Fruit fly (Drosophila melanogaster) whole organism, embryonic: ENCODE measurements around the gene Mtch.

Source experiments
- Adf1 ChIP-seq: fragments of 200-800 bp; sonication (Bioruptor generic); IDR thresholded peaks from 2 replicates; pipeline ENCODE4 v1.3.6; 2022; ENCODE audit warnings: missing biosample characterization, missing genetic modification characterization
- Aef1 ChIP-seq: fragments of 200-800 bp; sonication (Bioruptor generic); IDR thresholded peaks from 3 replicates; pipeline ENCODE4 v1.3.6; 2022; ENCODE audit warnings: missing biosample characterization, missing genetic modification characterization
- CG12104 ChIP-seq: fragments of 200-800 bp; sonication (Bioruptor generic); optimal IDR thresholded peaks from 3 replicates; lab custom pipeline; 2016; ENCODE audit warnings: missing biosample characterization, missing genetic modification characterization
- CG12391 ChIP-seq: fragments of 200-800 bp; sonication (Bioruptor generic); optimal IDR thresholded peaks from 3 replicates; lab custom pipeline; 2018; ENCODE audit warnings: missing biosample characterization, mild to moderate bottlenecking, missing genetic modification characterization, moderate library complexity
- CG13287 ChIP-seq: fragments of 200-800 bp; sonication (Bioruptor generic); IDR thresholded peaks from 2 replicates; pipeline ENCODE4 v1.3.6; 2022; ENCODE audit warnings: missing biosample characterization, missing genetic modification characterization; ENCODE audit not compliant: partially characterized antibody
- CG13894 ChIP-seq: fragments of 200-800 bp; sonication (Bioruptor generic); optimal IDR thresholded peaks from 3 replicates; lab custom pipeline; 2018; ENCODE audit warnings: missing biosample characterization, mild to moderate bottlenecking, missing genetic modification characterization, moderate library complexity
- CG14710 ChIP-seq: fragments of 200-800 bp; sonication (Bioruptor generic); optimal IDR thresholded peaks from 3 replicates; lab custom pipeline; 2019; ENCODE audit warnings: missing biosample characterization, mild to moderate bottlenecking, missing genetic modification characterization, moderate library complexity
- CG1529 ChIP-seq: fragments of 200-800 bp; sonication (Bioruptor generic); optimal IDR thresholded peaks from 3 replicates; lab custom pipeline; 2018; ENCODE audit warnings: missing biosample characterization, missing genetic modification characterization
- CG17829 ChIP-seq: fragments of 200-800 bp; optimal IDR thresholded peaks from 2 replicates; lab custom pipeline; 2019; ENCODE audit warnings: missing biosample characterization, mild to moderate bottlenecking, missing genetic modification characterization, moderate library complexity
- CG34376 ChIP-seq: fragments of 200-800 bp; sonication (Bioruptor generic); optimal IDR thresholded peaks from 2 replicates; lab custom pipeline; 2018; ENCODE audit warnings: missing biosample characterization, mild to moderate bottlenecking, missing genetic modification characterization
- CG6654 ChIP-seq: fragments of 200-800 bp; sonication (Bioruptor generic); optimal IDR thresholded peaks from 2 replicates; lab custom pipeline; 2017; ENCODE audit warnings: missing biosample characterization, mild to moderate bottlenecking, missing genetic modification characterization
- CG8290 ChIP-seq, 3 experiments: fragments of 200-800 bp; sonication (Bioruptor generic); optimal IDR thresholded peaks; 2 replicates each; lab custom pipeline; 2016 to 2019; ENCODE audit warnings: missing biosample characterization in 3 of 3, missing genetic modification characterization in 3 of 3, mild to moderate bottlenecking in 2 of 3, moderate library complexity in 1 of 3
- Deaf1 ChIP-seq: fragments of 200-800 bp; optimal IDR thresholded peaks from 3 replicates; lab custom pipeline; 2019; ENCODE audit warnings: missing biosample characterization, mild to moderate bottlenecking, missing genetic modification characterization, moderate library complexity
- Dp ChIP-seq: fragments of 200-800 bp; sonication (Bioruptor generic); optimal IDR thresholded peaks from 2 replicates; lab custom pipeline; 2018; ENCODE audit warnings: missing biosample characterization, mild to moderate bottlenecking, missing genetic modification characterization, moderate library complexity
- Ets97D ChIP-seq: fragments of 200-800 bp; sonication (Bioruptor generic); optimal IDR thresholded peaks from 3 replicates; lab custom pipeline; 2016; ENCODE audit warnings: missing biosample characterization, missing genetic modification characterization
- Lhr ChIP-seq: fragments of 200-800 bp; sonication (Bioruptor generic); optimal IDR thresholded peaks from 3 replicates; lab custom pipeline; 2017; ENCODE audit warnings: mild to moderate bottlenecking, missing biosample characterization, missing genetic modification reagents, missing genetic modification characterization
- Max ChIP-seq: fragments of 200-800 bp; sonication (Bioruptor generic); optimal IDR thresholded peaks from 2 replicates; lab custom pipeline; 2016; ENCODE audit warnings: missing biosample characterization, mild to moderate bottlenecking, missing genetic modification characterization
- Myb ChIP-seq: fragments of 200-800 bp; sonication (Bioruptor generic); optimal IDR thresholded peaks from 2 replicates; lab custom pipeline; 2016; ENCODE audit warnings: missing biosample characterization, missing genetic modification characterization
- NK7.1 ChIP-seq: fragments of 200-800 bp; sonication (Bioruptor generic); optimal IDR thresholded peaks from 3 replicates; lab custom pipeline; 2016; ENCODE audit warnings: missing biosample characterization, missing genetic modification characterization
- Scr ChIP-seq: fragments of 200-800 bp; sonication (Bioruptor generic); IDR thresholded peaks from 2 replicates; pipeline ENCODE4 v1.3.6; 2022; ENCODE audit warnings: missing biosample characterization, missing genetic modification characterization; ENCODE audit not compliant: partially characterized antibody
- Trl ChIP-seq, 3 experiments: fragments of >200 bp in 2 of 3; fragments of 200-800 bp in 1 of 3; sonication (Bioruptor generic) in 1 of 3; optimal IDR thresholded peaks; 2 replicates in 1 of 3; 3 replicates in 2 of 3; lab custom pipeline; 2016 to 2017; ENCODE audit warnings: missing biosample characterization in 1 of 3, missing genetic modification characterization in 1 of 3
- ab ChIP-seq: fragments of 200-800 bp; sonication (Bioruptor generic); optimal IDR thresholded peaks from 2 replicates; lab custom pipeline; 2016; ENCODE audit warnings: missing biosample characterization, missing genetic modification characterization
- abd-A ChIP-seq: fragments of 200-800 bp; sonication (Bioruptor generic); optimal IDR thresholded peaks from 3 replicates; lab custom pipeline; 2019; ENCODE audit warnings: missing biosample characterization, mild to moderate bottlenecking, missing genetic modification characterization, moderate library complexity
- ac ChIP-seq: fragments of 200-800 bp; sonication (Bioruptor generic); optimal IDR thresholded peaks from 3 replicates; lab custom pipeline; 2017; ENCODE audit warnings: missing biosample characterization, mild to moderate bottlenecking, missing genetic modification characterization
- corto ChIP-seq: fragments of 200-800 bp; sonication (Bioruptor generic); optimal IDR thresholded peaks from 2 replicates; lab custom pipeline; 2016; ENCODE audit warnings: missing biosample characterization, mild to moderate bottlenecking, missing genetic modification characterization, moderate library complexity
- crol ChIP-seq: fragments of 200-800 bp; sonication (Bioruptor generic); IDR thresholded peaks from 2 replicates; pipeline ENCODE4 v1.3.6; 2022; ENCODE audit warnings: missing biosample characterization, missing genetic modification characterization
- en ChIP-seq: fragments of 200-800 bp; sonication (Bioruptor generic); optimal IDR thresholded peaks from 2 replicates; lab custom pipeline; 2016; ENCODE audit warnings: missing biosample characterization, missing genetic modification characterization
- ewg ChIP-seq: fragments of 200-800 bp; sonication (Bioruptor generic); optimal IDR thresholded peaks from 3 replicates; lab custom pipeline; 2017; ENCODE audit warnings: mild to moderate bottlenecking, missing biosample characterization, missing genetic modification reagents, missing genetic modification characterization
- gfzf ChIP-seq: fragments of 200-800 bp; sonication (Bioruptor generic); optimal IDR thresholded peaks from 2 replicates; lab custom pipeline; 2016; ENCODE audit warnings: missing biosample characterization, mild to moderate bottlenecking, missing genetic modification characterization, moderate library complexity
- hb ChIP-seq: fragments of 200-800 bp; sonication (Bioruptor generic); IDR thresholded peaks from 3 replicates; pipeline ENCODE4 v1.3.6; 2022; ENCODE audit warnings: missing biosample characterization, missing genetic modification characterization; ENCODE audit not compliant: partially characterized antibody
- hbn ChIP-seq: fragments of 200-800 bp; sonication (Bioruptor generic); IDR thresholded peaks from 2 replicates; pipeline ENCODE4 v1.3.6; 2022; ENCODE audit warnings: missing biosample characterization, missing genetic modification characterization; ENCODE audit not compliant: partially characterized antibody
- lbe ChIP-seq: fragments of 200-800 bp; sonication (Bioruptor generic); optimal IDR thresholded peaks from 2 replicates; lab custom pipeline; 2016; ENCODE audit warnings: missing biosample characterization, mild to moderate bottlenecking, missing genetic modification characterization
- stwl ChIP-seq: fragments of 200-800 bp; sonication (Bioruptor generic); optimal IDR thresholded peaks from 3 replicates; lab custom pipeline; 2018; ENCODE audit warnings: missing biosample characterization, mild to moderate bottlenecking, missing genetic modification characterization, moderate library complexity
- sug ChIP-seq: fragments of 200-800 bp; optimal IDR thresholded peaks from 2 replicates; lab custom pipeline; 2019; ENCODE audit warnings: missing biosample characterization, mild to moderate bottlenecking, missing genetic modification characterization, moderate library complexity
- unc-4 ChIP-seq: fragments of 200-800 bp; sonication (Bioruptor generic); IDR thresholded peaks from 2 replicates; pipeline ENCODE4 v1.3.6; 2022; ENCODE audit warnings: missing biosample characterization, missing genetic modification characterization; ENCODE audit not compliant: partially characterized antibody

Gene Mtch

DNA sequence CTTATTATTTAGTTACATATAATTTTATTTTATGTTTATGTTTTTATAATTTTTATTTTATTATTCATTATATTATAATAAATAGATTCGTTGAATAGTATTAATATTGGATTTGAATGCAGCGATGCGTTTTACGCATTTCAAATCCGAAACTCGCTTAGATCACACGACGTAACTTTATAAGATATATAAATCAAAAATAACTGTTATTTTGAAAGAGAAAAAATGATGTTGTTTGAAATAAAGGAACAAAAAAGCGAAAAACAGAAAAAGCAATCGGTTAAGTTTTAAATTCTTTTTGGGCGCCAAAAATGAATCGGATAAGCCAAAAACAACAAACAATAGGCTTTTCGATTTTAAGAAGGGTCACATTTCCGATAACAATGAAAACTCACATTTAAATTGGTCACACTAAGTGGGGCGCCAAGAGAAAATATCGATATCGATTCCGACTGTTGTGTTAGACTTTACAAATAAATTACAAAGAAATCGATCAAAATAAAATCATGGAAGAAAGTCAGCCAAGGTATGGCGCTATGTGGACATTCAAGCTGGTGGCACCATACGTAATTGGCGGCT is 38.3 kb upstream of the Mtch start, which contains the start of gene CG6845 (continued):
- TF ChIP-seq unc-4: peak; percentile 72
- TF ChIP-seq Dp (GFP tag; lab: Kevin White, UChicago): peak; percentile 99
- TF ChIP-seq sug (tag; lab: Kevin White, UChicago): peak; percentile 43
- peak; percentile 98 for TF ChIP-seq stwl (tag; lab: Kevin White, UChicago)
- TF ChIP-seq CG13894: peak; percentile 25
- peak; percentile 52 for TF ChIP-seq Myb (GFP tag; lab: Kevin White, UChicago)
- TF ChIP-seq NK7.1 (GFP tag; lab: Kevin White, UChicago): no peak
- TF ChIP-seq CG13287 (GFP tag; lab: Robert Waterston, UW): peak; percentile 93
- peak; percentile 81 for TF ChIP-seq hb (GFP tag; lab: Robert Waterston, UW)
- no peak for TF ChIP-seq CG6654
- peak; percentile 27 for TF ChIP-seq CG17829
- TF ChIP-seq Ets97D (GFP tag; lab: Kevin White, UChicago): peak; percentile 72
- TF ChIP-seq ac (GFP tag; lab: Kevin White, UChicago): no peak
- TF ChIP-seq Aef1 (GFP tag; lab: Robert Waterston, UW): peak; percentile 44; the same call in 2 of the 3 replicates
- TF ChIP-seq CG12104: no peak
- TF ChIP-seq hbn (GFP tag; lab: Robert Waterston, UW): peak; percentile 81
- TF ChIP-seq Adf1 (GFP tag; lab: Robert Waterston, UW): no peak
- peak; percentile 19 for TF ChIP-seq CG34376 (GFP tag; lab: Kevin White, UChicago)
- TF ChIP-seq Scr (GFP tag; lab: Robert Waterston, UW): peak; percentile 71
- TF ChIP-seq ab (GFP tag; lab: Kevin White, UChicago): no peak
- peak; percentile 84 for TF ChIP-seq gfzf (GFP tag; lab: Kevin White, UChicago)
- TF ChIP-seq lbe (GFP tag; lab: Kevin White, UChicago): peak; percentile 20
- TF ChIP-seq CG14710 (tag; lab: Kevin White, UChicago): peak; percentile 78
- TF ChIP-seq corto (GFP tag; lab: Kevin White, UChicago): peak; percentile 7
- TF ChIP-seq Lhr (GFP tag; lab: Kevin White, UChicago): peak; percentile 61
- TF ChIP-seq abd-A (tag; lab: Kevin White, UChicago): peak; percentile 26
- TF ChIP-seq crol: no peak
- TF ChIP-seq CG12391 (tag; lab: Kevin White, UChicago): peak; percentile 5
- TF ChIP-seq en (GFP tag; lab: Kevin White, UChicago): no peak
- TF ChIP-seq CG8290 (GFP tag; optimal IDR thresholded peaks at IDR 0.05; lab: Kevin White, UChicago): peak; percentile 91
- TF ChIP-seq CG8290 (tag; optimal IDR thresholded peaks at IDR 0.05; lab: Kevin White, UChicago): peak in 1 of 2 experiments; percentile 25

DNA sequence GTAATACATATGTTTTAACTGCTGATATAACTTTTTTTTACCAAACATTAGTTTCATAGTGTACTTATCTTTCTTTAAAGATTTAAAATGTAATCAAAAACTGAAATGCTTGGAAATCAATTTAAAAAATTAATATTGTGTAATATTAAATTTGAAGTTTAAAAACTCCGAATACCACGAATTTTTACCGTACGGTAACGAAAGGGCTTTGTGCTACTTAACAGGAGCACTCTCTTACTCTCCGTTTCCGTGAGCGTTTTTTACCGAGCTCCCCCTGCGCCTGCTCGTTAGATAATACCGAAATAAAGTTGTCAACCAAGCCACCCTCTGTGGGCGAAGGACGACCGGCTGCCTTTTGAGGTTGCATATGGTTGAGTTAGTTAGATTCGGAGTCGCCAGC is 31.9 kb upstream of the Mtch start, which contains the start of the genes Dic61B and p130CAS:
Dic61B (minus strand) TSS at position 101 of the 400 bp plus-strand sequence.
p130CAS (plus strand) TSS at position 396 of the 400 bp plus-strand sequence.
- TF ChIP-seq Trl (optimal IDR thresholded peaks at IDR 0.05; lab: Kevin White, UChicago) (peak; percentile 14 to 19), Trl (GFP tag; optimal IDR thresholded peaks at IDR 0.05; lab: Kevin White, UChicago) (no peak), CG1529 (GFP tag; lab: Kevin White, UChicago) (no peak), ewg (GFP tag; lab: Kevin White, UChicago) (peak; percentile 67), Deaf1 (tag; lab: Kevin White, UChicago) (peak; percentile 45), Max (GFP tag; lab: Kevin White, UChicago) (no peak)
- TF ChIP-seq, all 482 proteins: peak for 3
